Fruit fly (Drosophila melanogaster) whole organism, embryonic: ENCODE measurements around the gene MED27.

Experiments
- CG10366 ChIP-seq: fragments of 200-800 bp; sonication (Bioruptor generic); IDR thresholded peaks from 2 replicates; pipeline ENCODE4 v1.3.6; 2022; ENCODE audit warnings: missing biosample characterization, missing genetic modification characterization
- CG10431 ChIP-seq: fragments of 200-800 bp; sonication (Bioruptor generic); optimal IDR thresholded peaks from 3 replicates; lab custom pipeline; 2018; ENCODE audit warnings: missing biosample characterization, mild to moderate bottlenecking, missing genetic modification characterization
- CG11695 ChIP-seq: fragments of 200-800 bp; sonication (Bioruptor generic); IDR thresholded peaks from 3 replicates; pipeline ENCODE4 v1.3.6; 2022; ENCODE audit warnings: missing biosample characterization, missing genetic modification characterization
- CG15479 ChIP-seq: fragments of 200-800 bp; sonication (Bioruptor generic); optimal IDR thresholded peaks from 3 replicates; lab custom pipeline; 2019; ENCODE audit warnings: missing biosample characterization, mild to moderate bottlenecking, missing genetic modification characterization, moderate library complexity
- CG15696 ChIP-seq: fragments of 200-800 bp; sonication (Bioruptor generic); optimal IDR thresholded peaks from 2 replicates; lab custom pipeline; 2019; ENCODE audit warnings: missing biosample characterization, mild to moderate bottlenecking, missing genetic modification characterization, moderate library complexity
- CG1647 ChIP-seq: fragments of 200-800 bp; sonication (Bioruptor generic); optimal IDR thresholded peaks from 3 replicates; lab custom pipeline; 2016; ENCODE audit warnings: missing biosample characterization, missing genetic modification characterization
- CG17802 ChIP-seq: fragments of 200-800 bp; sonication (Bioruptor generic); optimal IDR thresholded peaks from 2 replicates; lab custom pipeline; 2018; ENCODE audit warnings: missing biosample characterization, mild to moderate bottlenecking, missing genetic modification characterization, moderate library complexity
- CG2116 ChIP-seq: fragments of 200-800 bp; sonication (Bioruptor generic); optimal IDR thresholded peaks from 3 replicates; lab custom pipeline; 2018; ENCODE audit warnings: missing biosample characterization, mild to moderate bottlenecking, missing genetic modification characterization
- CG2202 ChIP-seq: fragments of 200-800 bp; sonication (Bioruptor generic); optimal IDR thresholded peaks from 2 replicates; lab custom pipeline; 2018; ENCODE audit warnings: missing biosample characterization, mild to moderate bottlenecking, missing genetic modification characterization
- CG2712 ChIP-seq: fragments of 200-800 bp; optimal IDR thresholded peaks from 3 replicates; lab custom pipeline; 2019; ENCODE audit warnings: missing biosample characterization, mild to moderate bottlenecking, missing genetic modification characterization, moderate library complexity
- CG30403 ChIP-seq: fragments of 200-800 bp; sonication (Bioruptor generic); optimal IDR thresholded peaks from 3 replicates; lab custom pipeline; 2016; ENCODE audit warnings: missing biosample characterization, missing genetic modification characterization
- CG30431 ChIP-seq: fragments of 200-800 bp; sonication (Bioruptor generic); optimal IDR thresholded peaks from 2 replicates; lab custom pipeline; 2017; ENCODE audit warnings: missing biosample characterization, missing genetic modification characterization
- CG31224 ChIP-seq: fragments of 200-800 bp; sonication (Bioruptor generic); IDR thresholded peaks from 2 replicates; pipeline ENCODE4 v1.3.6; 2022; ENCODE audit warnings: missing biosample characterization, missing genetic modification characterization
- CG3163 ChIP-seq: fragments of 200-800 bp; sonication (Bioruptor generic); optimal IDR thresholded peaks from 3 replicates; lab custom pipeline; 2016; ENCODE audit warnings: missing biosample characterization, missing genetic modification characterization
- CG32767 ChIP-seq: fragments of 200-800 bp; sonication (Bioruptor generic); IDR thresholded peaks from 2 replicates; pipeline ENCODE4 v1.3.6; 2022; ENCODE audit warnings: missing biosample characterization, missing genetic modification characterization
- CG4282 ChIP-seq: fragments of 200-800 bp; sonication (Bioruptor generic); optimal IDR thresholded peaks from 2 replicates; lab custom pipeline; 2016; ENCODE audit warnings: missing biosample characterization, missing genetic modification characterization
- CG4404 ChIP-seq: fragments of 200-800 bp; sonication (Bioruptor generic); IDR thresholded peaks from 2 replicates; pipeline ENCODE4 v1.3.6; 2022; ENCODE audit warnings: missing biosample characterization, missing genetic modification characterization
- CG6654 ChIP-seq: fragments of 200-800 bp; sonication (Bioruptor generic); optimal IDR thresholded peaks from 2 replicates; lab custom pipeline; 2017; ENCODE audit warnings: missing biosample characterization, mild to moderate bottlenecking, missing genetic modification characterization
- CG8281 ChIP-seq: fragments of 200-800 bp; sonication (Bioruptor generic); optimal IDR thresholded peaks from 2 replicates; lab custom pipeline; 2018; ENCODE audit warnings: missing biosample characterization, mild to moderate bottlenecking, missing genetic modification characterization, moderate library complexity
- CG9797 ChIP-seq: fragments of 200-800 bp; sonication (Bioruptor generic); optimal IDR thresholded peaks from 3 replicates; lab custom pipeline; 2018; ENCODE audit warnings: missing biosample characterization, mild to moderate bottlenecking, missing genetic modification characterization
- CHES-1-like ChIP-seq: fragments of 200-800 bp; sonication (Bioruptor generic); optimal IDR thresholded peaks from 2 replicates; lab custom pipeline; 2016; ENCODE audit warnings: missing biosample characterization, missing genetic modification characterization
- Deaf1 ChIP-seq: fragments of 200-800 bp; optimal IDR thresholded peaks from 3 replicates; lab custom pipeline; 2019; ENCODE audit warnings: missing biosample characterization, mild to moderate bottlenecking, missing genetic modification characterization, moderate library complexity
- Dll ChIP-seq: fragments of 200-800 bp; sonication (Bioruptor generic); IDR thresholded peaks from 4 replicates; pipeline ENCODE4 v1.3.6; 2022; ENCODE audit warnings: missing biosample characterization, missing genetic modification characterization; ENCODE audit not compliant: partially characterized antibody
- Ets65A ChIP-seq: fragments of 200-800 bp; sonication (Bioruptor generic); peaks from one replicate; lab custom pipeline; 2016; ENCODE audit warnings: missing biosample characterization, missing genetic modification characterization
- Fer1 ChIP-seq: fragments of 200-800 bp; sonication (Bioruptor generic); optimal IDR thresholded peaks from 2 replicates; lab custom pipeline; 2017; ENCODE audit warnings: missing biosample characterization, mild to moderate bottlenecking, missing genetic modification characterization
- Fer2 ChIP-seq: fragments of 200-800 bp; sonication (Bioruptor generic); optimal IDR thresholded peaks from 2 replicates; lab custom pipeline; 2018; ENCODE audit warnings: missing biosample characterization, mild to moderate bottlenecking, missing genetic modification characterization, moderate library complexity
- HLH4C ChIP-seq: fragments of 200-800 bp; sonication (Bioruptor generic); IDR thresholded peaks from 3 replicates; pipeline ENCODE4 v1.3.6; 2022; ENCODE audit warnings: missing biosample characterization, missing genetic modification characterization; ENCODE audit not compliant: partially characterized antibody
- MESR4 ChIP-seq: fragments of 200-800 bp; sonication (Bioruptor generic); optimal IDR thresholded peaks from 2 replicates; lab custom pipeline; 2018; ENCODE audit warnings: missing biosample characterization, mild to moderate bottlenecking, missing genetic modification characterization, moderate library complexity
- Meics ChIP-seq: fragments of 200-800 bp; sonication (Bioruptor generic); optimal IDR thresholded peaks from 2 replicates; lab custom pipeline; 2017; ENCODE audit warnings: missing biosample characterization, mild to moderate bottlenecking, missing genetic modification characterization
- Myb ChIP-seq: fragments of 200-800 bp; sonication (Bioruptor generic); optimal IDR thresholded peaks from 2 replicates; lab custom pipeline; 2016; ENCODE audit warnings: missing biosample characterization, missing genetic modification characterization
- Nf-YC ChIP-seq: fragments of 200-800 bp; optimal IDR thresholded peaks from 3 replicates; lab custom pipeline; 2019; ENCODE audit warnings: missing biosample characterization, mild to moderate bottlenecking, missing genetic modification characterization, moderate library complexity
- Oaz ChIP-seq: fragments of 200-800 bp; sonication (Bioruptor generic); IDR thresholded peaks from 2 replicates; pipeline ENCODE4 v1.3.6; 2022; ENCODE audit warnings: missing biosample characterization, missing genetic modification characterization
- Optix ChIP-seq: fragments of 200-800 bp; sonication (Bioruptor generic); IDR thresholded peaks from 3 replicates; pipeline ENCODE4 v1.3.6; 2022; ENCODE audit warnings: missing biosample characterization, missing genetic modification characterization
- Rfx ChIP-seq: fragments of 200-800 bp; sonication (Bioruptor generic); IDR thresholded peaks from 2 replicates; pipeline ENCODE4 v1.3.6; 2022; ENCODE audit warnings: missing biosample characterization, missing genetic modification characterization
- ac ChIP-seq: fragments of 200-800 bp; sonication (Bioruptor generic); optimal IDR thresholded peaks from 3 replicates; lab custom pipeline; 2017; ENCODE audit warnings: missing biosample characterization, mild to moderate bottlenecking, missing genetic modification characterization
- cato ChIP-seq: fragments of 200-800 bp; sonication (Bioruptor generic); optimal IDR thresholded peaks from 2 replicates; lab custom pipeline; 2016; ENCODE audit warnings: missing biosample characterization, missing genetic modification characterization, borderline replicate concordance
- cg ChIP-seq: fragments of 200-800 bp; sonication (Bioruptor generic); optimal IDR thresholded peaks from 3 replicates; lab custom pipeline; 2019; ENCODE audit warnings: missing biosample characterization, mild to moderate bottlenecking, missing genetic modification characterization, moderate library complexity
- chn ChIP-seq: fragments of 200-800 bp; sonication (Bioruptor generic); optimal IDR thresholded peaks from 2 replicates; lab custom pipeline; 2016; ENCODE audit warnings: missing biosample characterization, missing genetic modification characterization
- dan ChIP-seq: fragments of 200-800 bp; sonication (Bioruptor generic); IDR thresholded peaks from 2 replicates; pipeline ENCODE4 v1.3.6; 2022; ENCODE audit warnings: missing biosample characterization, missing genetic modification characterization
- fd64A ChIP-seq: fragments of 200-800 bp; sonication (Bioruptor generic); optimal IDR thresholded peaks from 3 replicates; lab custom pipeline; 2018; ENCODE audit warnings: missing biosample characterization, mild to moderate bottlenecking, missing genetic modification characterization
- gro ChIP-seq: fragments of 200-800 bp; sonication (Bioruptor generic); optimal IDR thresholded peaks from 2 replicates; lab custom pipeline; 2016; ENCODE audit warnings: missing biosample characterization, missing genetic modification characterization
- insv ChIP-seq, 2 experiments: fragments of 200-800 bp; sonication (Bioruptor generic); optimal IDR thresholded peaks; 3 replicates each; lab custom pipeline; 2016 to 2018; ENCODE audit warnings: missing biosample characterization in 2 of 2, missing genetic modification characterization in 2 of 2
- jumu ChIP-seq: fragments of 200-800 bp; sonication (Bioruptor generic); optimal IDR thresholded peaks from 3 replicates; lab custom pipeline; 2016; ENCODE audit warnings: missing biosample characterization, missing genetic modification characterization
- lola ChIP-seq, 3 experiments: fragments of >200 bp in 2 of 3; fragments of 200-800 bp in 1 of 3; sonication (Bioruptor generic) in 1 of 3; optimal IDR thresholded peaks; 2 replicates each; lab custom pipeline; 2017 to 2019; ENCODE audit warnings: missing biosample characterization in 3 of 3, missing genetic modification characterization in 3 of 3, mild to moderate bottlenecking in 1 of 3, moderate library complexity in 1 of 3
- odd ChIP-seq: fragments of 200-800 bp; sonication (Bioruptor generic); optimal IDR thresholded peaks from 2 replicates; lab custom pipeline; 2017; ENCODE audit warnings: missing biosample characterization, mild to moderate bottlenecking, missing genetic modification characterization
- pho ChIP-seq: fragments of 200-800 bp; sonication (Bioruptor generic); optimal IDR thresholded peaks from 2 replicates; lab custom pipeline; 2016; ENCODE audit warnings: missing biosample characterization, missing genetic modification characterization
- psq ChIP-seq: fragments of 200-800 bp; sonication (Bioruptor generic); optimal IDR thresholded peaks from 2 replicates; lab custom pipeline; 2017; ENCODE audit warnings: missing biosample characterization, missing genetic modification characterization
- schlank ChIP-seq: fragments of 200-800 bp; sonication (Bioruptor generic); optimal IDR thresholded peaks from 2 replicates; lab custom pipeline; 2018; ENCODE audit warnings: missing biosample characterization, mild to moderate bottlenecking, missing genetic modification characterization
- slp2 ChIP-seq: fragments of 200-800 bp; sonication (Bioruptor generic); optimal IDR thresholded peaks from 2 replicates; lab custom pipeline; 2016; ENCODE audit warnings: missing biosample characterization, missing genetic modification characterization
- sqz ChIP-seq: fragments of 200-800 bp; sonication (Bioruptor generic); optimal IDR thresholded peaks from 3 replicates; lab custom pipeline; 2018; ENCODE audit warnings: missing biosample characterization, mild to moderate bottlenecking, missing genetic modification characterization
- tna ChIP-seq: fragments of 200-800 bp; sonication (Bioruptor generic); IDR thresholded peaks from 2 replicates; pipeline ENCODE4 v1.3.6; 2022; ENCODE audit warnings: missing biosample characterization, missing genetic modification characterization; ENCODE audit not compliant: partially characterized antibody
- ttk ChIP-seq: fragments of 200-800 bp; sonication (Bioruptor generic); IDR thresholded peaks from 2 replicates; pipeline ENCODE4 v2.1.2; 2022; ENCODE audit warnings: missing biosample characterization, missing genetic modification characterization

MED27 gene

DNA sequence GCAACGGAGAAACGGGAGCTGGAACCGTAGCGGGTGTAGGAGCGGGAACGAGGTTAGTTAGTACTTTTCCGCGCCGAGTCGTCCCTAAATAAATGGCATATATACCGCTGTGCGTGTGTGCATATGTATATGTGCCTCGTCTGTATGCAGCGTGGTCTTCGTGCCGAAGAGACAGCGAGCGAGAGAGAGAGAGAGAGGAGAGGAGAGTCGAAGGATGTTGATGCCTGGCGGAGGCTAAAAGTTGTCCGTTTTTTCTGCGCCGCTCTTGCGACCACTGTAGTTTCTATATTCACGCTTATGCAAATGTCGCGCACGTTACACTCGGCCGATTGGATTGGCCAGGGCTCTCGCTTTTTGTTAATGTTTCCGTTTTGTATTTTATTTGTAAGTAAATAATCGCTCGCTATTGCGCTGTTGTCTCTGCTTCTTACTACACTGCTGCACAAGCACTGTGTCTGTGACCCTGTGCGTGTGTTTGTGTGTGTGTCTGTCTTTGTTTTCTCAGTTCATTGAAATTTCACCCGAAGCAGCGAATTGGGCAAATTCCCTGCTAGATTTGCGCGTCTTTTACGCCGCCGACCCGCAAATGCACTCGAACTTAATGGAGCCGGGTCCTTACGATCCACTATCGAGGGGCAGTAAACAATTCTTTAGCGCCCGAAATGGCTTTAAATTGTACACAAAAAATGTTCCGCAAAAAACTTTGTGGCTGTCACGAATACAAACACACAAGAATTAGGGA lies 42.4 kb upstream of the MED27 start, which contains the start of gene Rga (continued):
- no peak for TF ChIP-seq CG4404 (GFP tag; lab: Robert Waterston, UW)
- peak in 1 of 2 experiments; percentile 36 for TF ChIP-seq insv (GFP tag; optimal IDR thresholded peaks at IDR 0.05; lab: Kevin White, UChicago)
- TF ChIP-seq CG10431 (GFP tag; lab: Kevin White, UChicago) = peak; percentile 10
- no peak for TF ChIP-seq CG8281
- TF ChIP-seq Fer1 (GFP tag; lab: Kevin White, UChicago) = peak; percentile 20
- TF ChIP-seq Ets65A (GFP tag; lab: Kevin White, UChicago) = no peak
- peak; percentile 99 for TF ChIP-seq CG15479 (GFP tag; lab: Kevin White, UChicago)
- no peak for TF ChIP-seq Rfx (GFP tag; lab: Robert Waterston, UW)
- no peak for TF ChIP-seq Oaz
- TF ChIP-seq jumu (GFP tag; lab: Kevin White, UChicago) = no peak
- no peak for TF ChIP-seq schlank (tag; lab: Kevin White, UChicago)
- no peak for TF ChIP-seq psq (GFP tag; lab: Kevin White, UChicago)
- TF ChIP-seq CG30431 = no peak
- TF ChIP-seq CG30403 (GFP tag; lab: Kevin White, UChicago) = no peak
- TF ChIP-seq slp2 (GFP tag; lab: Kevin White, UChicago) = no peak
- TF ChIP-seq gro (GFP tag; lab: Kevin White, UChicago) = no peak
- no peak for TF ChIP-seq sqz (GFP tag; lab: Kevin White, UChicago)
- TF ChIP-seq CG17802 (tag; lab: Kevin White, UChicago) = no peak
- no peak for TF ChIP-seq Myb (GFP tag; lab: Kevin White, UChicago)
- TF ChIP-seq fd64A = no peak
- TF ChIP-seq odd (GFP tag; lab: Kevin White, UChicago) = peak; percentile 17
- no peak for TF ChIP-seq ttk (GFP tag; lab: Robert Waterston, UW)
- TF ChIP-seq CG11695 (GFP tag; lab: Robert Waterston, UW) = peak; percentile 79
- no peak for TF ChIP-seq dan (GFP tag; lab: Robert Waterston, UW)
- TF ChIP-seq pho (GFP tag; lab: Kevin White, UChicago) = peak; percentile 5
- no peak for TF ChIP-seq CG9797 (GFP tag; lab: Kevin White, UChicago)
- no peak for TF ChIP-seq CG3163 (GFP tag; lab: Kevin White, UChicago)
- peak; percentile 91 for TF ChIP-seq MESR4 (GFP tag; lab: Kevin White, UChicago)
- no peak for TF ChIP-seq Optix
- TF ChIP-seq CG32767 (GFP tag; lab: Robert Waterston, UW) = no peak
- no peak for TF ChIP-seq CG2712
- TF ChIP-seq cato (GFP tag; lab: Kevin White, UChicago) = no peak
- TF ChIP-seq ac (GFP tag; lab: Kevin White, UChicago) = no peak
- no peak for TF ChIP-seq CHES-1-like (GFP tag; lab: Kevin White, UChicago)
- no peak for TF ChIP-seq chn (GFP tag; lab: Kevin White, UChicago)
- no peak for TF ChIP-seq Dll
- no peak for TF ChIP-seq CG10366 (GFP tag; lab: Robert Waterston, UW)
- no peak for TF ChIP-seq HLH4C
- TF ChIP-seq Deaf1 (tag; lab: Kevin White, UChicago) = peak; percentile 83

DNA sequence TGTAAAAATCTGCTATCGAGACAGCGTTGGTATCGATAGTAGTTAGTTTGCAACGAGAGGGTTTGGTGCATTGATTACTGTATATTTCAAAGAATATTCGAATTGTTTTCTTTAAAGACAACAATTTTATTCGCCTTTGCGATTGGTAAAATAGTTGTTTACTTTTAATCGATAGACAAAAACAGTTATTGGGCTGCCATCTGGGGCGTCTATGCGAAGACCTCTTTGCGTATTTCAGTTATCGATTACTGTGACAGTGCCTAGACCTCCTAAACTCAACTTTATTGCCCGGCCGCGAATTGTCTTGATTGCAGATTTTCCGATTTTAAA lies 41.9 kb upstream of the MED27 start, which contains the start of gene Atu:
Gene Atu, plus strand, starts transcription at position 245 of the 330 bp plus-strand sequence.
- TF ChIP-seq Nf-YC (tag; lab: Kevin White, UChicago) (peak; percentile 52), Fer2 (tag; lab: Kevin White, UChicago) (no peak), Meics (GFP tag; lab: Kevin White, UChicago) (peak; percentile 10), cg (GFP tag; lab: Kevin White, UChicago) (peak; percentile 87), CG31224 (GFP tag; lab: Robert Waterston, UW) (no peak), gro (GFP tag; lab: Kevin White, UChicago) (peak; percentile 25), CG2116 (GFP tag; lab: Kevin White, UChicago) (peak; percentile 98), tna (peak; percentile 83), lola (GFP tag; optimal IDR thresholded peaks at IDR 0.05; lab: Kevin White, UChicago) (peak in 1 of 3 experiments; percentile 34), CG4282 (GFP tag; lab: Kevin White, UChicago) (no peak), CG15696 (tag; lab: Kevin White, UChicago) (peak; percentile 12), CG2202 (tag; lab: Kevin White, UChicago) (no peak), CG6654 (GFP tag; lab: Kevin White, UChicago) (no peak), CG1647 (GFP tag; lab: Kevin White, UChicago) (peak; percentile 13)
